Worm (Caenorhabditis elegans) whole organism, mixed stage, embryonic: ENCODE data around the gene F56H9.8.
A peak's percentile ranks its signal among the peaks of the same experiment; 100 is the strongest.

ENCODE experiments used
- M03D4.4 ChIP-seq: sonication (generic microtip); optimal IDR thresholded peaks from 2 replicates; lab custom pipeline; 2017; ENCODE audit warnings: mild to moderate bottlenecking, missing genetic modification characterization, missing compliant biosample characterization
- bed-3 ChIP-seq: fragments of 200-800 bp; sonication (Bioruptor generic); optimal IDR thresholded peaks from 3 replicates; lab custom pipeline; 2018; ENCODE audit warnings: mild to moderate bottlenecking, missing genetic modification characterization, moderate library complexity, missing compliant biosample characterization
- blmp-1 ChIP-seq: fragments of 150-350 bp; optimal IDR thresholded peaks from 2 replicates; lab custom pipeline; 2014; ENCODE audit warnings: missing biosample characterization, missing genetic modification characterization
- ceh-39 ChIP-seq: fragments of 150-350 bp; optimal IDR thresholded peaks from 2 replicates; lab custom pipeline; 2014; ENCODE audit warnings: missing biosample characterization, missing genetic modification characterization
- ceh-43 ChIP-seq: fragments of 200-800 bp; sonication (Bioruptor generic); optimal IDR thresholded peaks from 2 replicates; lab custom pipeline; 2018; ENCODE audit warnings: mild to moderate bottlenecking, missing genetic modification characterization, moderate library complexity, missing compliant biosample characterization
- ceh-83 ChIP-seq: fragments of 200-800 bp; sonication (Bioruptor generic); optimal IDR thresholded peaks from 2 replicates; lab custom pipeline; 2018; ENCODE audit warnings: mild to moderate bottlenecking, missing genetic modification characterization, missing compliant biosample characterization
- ces-1 ChIP-seq: fragments of 150-350 bp; optimal IDR thresholded peaks from 2 replicates; lab custom pipeline; 2014; ENCODE audit warnings: missing biosample characterization, missing genetic modification reagents, missing genetic modification characterization
- cnd-1 ChIP-seq: fragments of 200-800 bp; sonication (Bioruptor generic); optimal IDR thresholded peaks from 2 replicates; lab custom pipeline; 2018; ENCODE audit warnings: mild to moderate bottlenecking, missing genetic modification characterization, missing compliant biosample characterization
- drap-1 ChIP-seq: fragments of 200-800 bp; sonication (Bioruptor generic); optimal IDR thresholded peaks from 3 replicates; lab custom pipeline; 2018; ENCODE audit warnings: mild to moderate bottlenecking, missing genetic modification characterization, missing compliant biosample characterization
- elt-1 ChIP-seq: sonication (generic microtip); optimal IDR thresholded peaks from 2 replicates; lab custom pipeline; 2017; ENCODE audit warnings: missing genetic modification characterization, mild to moderate bottlenecking, missing compliant biosample characterization, antibody characterized with exemption, moderate library complexity, borderline replicate concordance; ENCODE audit not compliant: insufficient read depth
- elt-3 ChIP-seq: fragments of 150-350 bp; optimal IDR thresholded peaks from 2 replicates; lab custom pipeline; 2014; ENCODE audit warnings: missing biosample characterization, missing genetic modification characterization
- flh-1 ChIP-seq: fragments of 200-800 bp; sonication (Bioruptor generic); optimal IDR thresholded peaks from 2 replicates; lab custom pipeline; 2018; ENCODE audit warnings: mild to moderate bottlenecking, missing genetic modification characterization, moderate library complexity, missing compliant biosample characterization
- ham-2 ChIP-seq: fragments of 200-800 bp; sonication (Bioruptor generic); optimal IDR thresholded peaks from 2 replicates; lab custom pipeline; 2018; ENCODE audit warnings: mild to moderate bottlenecking, missing genetic modification characterization, missing compliant biosample characterization
- hlh-1 ChIP-seq: fragments of 150-350 bp; optimal IDR thresholded peaks from 2 replicates; lab custom pipeline; 2014; ENCODE audit warnings: missing biosample characterization, missing genetic modification reagents, missing genetic modification characterization
- lin-13 ChIP-seq: fragments of 150-350 bp; optimal IDR thresholded peaks from 2 replicates; lab custom pipeline; 2014; ENCODE audit warnings: missing biosample characterization, missing genetic modification characterization
- lin-32 ChIP-seq: fragments of 200-800 bp; sonication (Bioruptor generic); optimal IDR thresholded peaks from 2 replicates; lab custom pipeline; 2018; ENCODE audit warnings: mild to moderate bottlenecking, missing genetic modification characterization, missing compliant biosample characterization
- lsy-2 ChIP-seq: fragments of 150-350 bp; optimal IDR thresholded peaks from 2 replicates; lab custom pipeline; 2014; ENCODE audit warnings: missing biosample characterization, missing genetic modification characterization
- mab-5 ChIP-seq: fragments of 150-350 bp; optimal IDR thresholded peaks from 2 replicates; lab custom pipeline; 2014; ENCODE audit warnings: missing biosample characterization, missing genetic modification characterization
- mep-1 ChIP-seq: fragments of 150-350 bp; optimal IDR thresholded peaks from 2 replicates; lab custom pipeline; 2017; ENCODE audit warnings: missing biosample characterization, missing genetic modification reagents, missing genetic modification characterization, inconsistent platforms
- mls-2 ChIP-seq: sonication (generic microtip); optimal IDR thresholded peaks from 2 replicates; lab custom pipeline; 2016; ENCODE audit warnings: mild to moderate bottlenecking, missing genetic modification characterization, moderate library complexity, missing compliant biosample characterization
- nhr-12 ChIP-seq: fragments of 150-350 bp; optimal IDR thresholded peaks from 2 replicates; lab custom pipeline; 2014; ENCODE audit warnings: missing biosample characterization, missing genetic modification characterization
- nhr-2 ChIP-seq: fragments of 150-350 bp; optimal IDR thresholded peaks from 2 replicates; lab custom pipeline; 2014; ENCODE audit warnings: missing biosample characterization, missing genetic modification characterization
- nhr-237 ChIP-seq: fragments of 150-350 bp; optimal IDR thresholded peaks from 2 replicates; lab custom pipeline; 2014; ENCODE audit warnings: missing biosample characterization, missing genetic modification characterization
- nhr-28 ChIP-seq: fragments of 150-350 bp; optimal IDR thresholded peaks from 2 replicates; lab custom pipeline; 2014; ENCODE audit warnings: missing biosample characterization, missing genetic modification characterization
- sem-2 ChIP-seq: fragments of 200-800 bp; sonication (Bioruptor generic); optimal IDR thresholded peaks from 2 replicates; lab custom pipeline; 2018; ENCODE audit warnings: mild to moderate bottlenecking, missing genetic modification characterization, missing compliant biosample characterization
- snpc-4 ChIP-seq: fragments of 150-350 bp; optimal IDR thresholded peaks from 2 replicates; lab custom pipeline; 2014; ENCODE audit warnings: missing biosample characterization, missing genetic modification characterization
- sptf-1 ChIP-seq: sonication (generic microtip); optimal IDR thresholded peaks from 2 replicates; lab custom pipeline; 2017; ENCODE audit warnings: mild to moderate bottlenecking, missing genetic modification characterization, moderate library complexity, missing compliant biosample characterization
- tbx-8 ChIP-seq: fragments of 200-800 bp; sonication (Bioruptor generic); optimal IDR thresholded peaks from 2 replicates; lab custom pipeline; 2018; ENCODE audit warnings: mild to moderate bottlenecking, missing genetic modification characterization, moderate library complexity, missing compliant biosample characterization
- unc-120 ChIP-seq: sonication (generic microtip); optimal IDR thresholded peaks from 2 replicates; lab custom pipeline; 2017; ENCODE audit warnings: missing genetic modification characterization, missing compliant biosample characterization; ENCODE audit not compliant: poor library complexity, severe bottlenecking
- unc-39 ChIP-seq: fragments of 150-350 bp; optimal IDR thresholded peaks from 2 replicates; lab custom pipeline; 2014; ENCODE audit warnings: missing biosample characterization, missing genetic modification characterization
- unc-62 ChIP-seq: fragments of 150-350 bp; optimal IDR thresholded peaks from 2 replicates; lab custom pipeline; 2014; ENCODE audit warnings: missing biosample characterization, missing genetic modification reagents, missing genetic modification characterization
- zip-8 ChIP-seq: fragments of 150-350 bp; optimal IDR thresholded peaks from 2 replicates; lab custom pipeline; 2014; ENCODE audit warnings: missing biosample characterization, missing genetic modification characterization
- ztf-11 ChIP-seq: fragments of 150-350 bp; optimal IDR thresholded peaks from 2 replicates; lab custom pipeline; 2014; ENCODE audit warnings: missing biosample characterization, missing genetic modification characterization

Gene F56H9.8

ce11 chrV:12599510-12600242, 44.9 kb upstream of the F56H9.8 start, which contains the start of gene C14C10.5:
TSS of gene C14C10.5 (plus strand) at chrV:12600192.
- TF ChIP-seq sptf-1 (tag; lab: Kevin White, UChicago) (no peak), ceh-39 (tag; lab: Kevin White, UChicago) (no peak), mep-1 (tag; lab: Kevin White, UChicago) (peak; percentile 1), tbx-8 (GFP tag; lab: Kevin White, UChicago) (no peak)
- TF ChIP-seq, all 35 proteins: peak for 1

ce11 chrV:12601835-12602234, 42.8 kb upstream of the F56H9.8 start:
- TF ChIP-seq nhr-2 (tag; lab: Kevin White, UChicago) (no peak), unc-62 (GFP tag; lab: Kevin White, UChicago) (no peak), ces-1 (GFP tag; lab: Kevin White, UChicago) (no peak), nhr-237 (no peak), ham-2 (GFP tag; lab: Kevin White, UChicago) (no peak), mls-2 (no peak), nhr-12 (no peak), blmp-1 (tag; lab: Kevin White, UChicago) (no peak), unc-120 (no peak), bed-3 (GFP tag; lab: Kevin White, UChicago) (no peak), drap-1 (GFP tag; lab: Kevin White, UChicago) (no peak), mab-5 (tag; lab: Kevin White, UChicago) (no peak), flh-1 (GFP tag; lab: Kevin White, UChicago) (no peak), cnd-1 (tag; lab: Kevin White, UChicago) (no peak), lsy-2 (tag; lab: Kevin White, UChicago) (no peak), ceh-83 (GFP tag; lab: Kevin White, UChicago) (no peak)
- TF ChIP-seq, all 35 proteins: peak for 0

- TF ChIP-seq snpc-4 (tag; lab: Kevin White, UChicago) (no peak), drap-1 (GFP tag; lab: Kevin White, UChicago) (no peak), unc-120 (no peak), unc-39 (tag; lab: Kevin White, UChicago) (no peak), unc-62 (GFP tag; lab: Kevin White, UChicago) (no peak), flh-1 (GFP tag; lab: Kevin White, UChicago) (no peak), lsy-2 (tag; lab: Kevin White, UChicago) (no peak), ceh-39 (tag; lab: Kevin White, UChicago) (no peak), tbx-8 (GFP tag; lab: Kevin White, UChicago) (no peak), nhr-28 (tag; lab: Kevin White, UChicago) (no peak), mab-5 (tag; lab: Kevin White, UChicago) (no peak), nhr-237 (no peak), ham-2 (GFP tag; lab: Kevin White, UChicago) (no peak), lin-13 (tag; lab: Kevin White, UChicago) (no peak), ceh-43 (no peak)
- TF ChIP-seq, all 35 proteins: peak for 0
Observed at ce11 chrV:12607113-12607512, 37.5 kb upstream of the F56H9.8 start, which contains the start of gene erg-28. TSS of gene erg-28 (plus strand) at chrV:12607413.

- no peak for TF ChIP-seq M03D4.4 (tag; lab: Kevin White, UChicago)
- TF ChIP-seq flh-1 (GFP tag; lab: Kevin White, UChicago), result no peak
- no peak for TF ChIP-seq mls-2
- TF ChIP-seq lin-32 (GFP tag; lab: Kevin White, UChicago), result no peak
- no peak for TF ChIP-seq hlh-1 (tag; lab: Kevin White, UChicago)
- no peak for TF ChIP-seq blmp-1 (tag; lab: Kevin White, UChicago)
- no peak for TF ChIP-seq sem-2 (GFP tag; lab: Kevin White, UChicago)
- TF ChIP-seq unc-120, result no peak
- TF ChIP-seq unc-62 (GFP tag; lab: Kevin White, UChicago), result no peak
- no peak for TF ChIP-seq ces-1 (GFP tag; lab: Kevin White, UChicago)
- TF ChIP-seq elt-3, result no peak
Observed at ce11 chrV:12608857-12609256, 35.7 kb upstream of the F56H9.8 start, which contains the start of gene ZC116.5. TSS of gene ZC116.5 (minus strand) at chrV:12608957.

ce11 chrV:12609526-12609925, 35.1 kb upstream of the F56H9.8 start, which contains the start of gene ZC116.1:
TSS of gene ZC116.1 (plus strand) at chrV:12609826.
- TF ChIP-seq zip-8 (tag; lab: Kevin White, UChicago) (no peak), cnd-1 (tag; lab: Kevin White, UChicago) (no peak), blmp-1 (tag; lab: Kevin White, UChicago) (no peak), nhr-28 (tag; lab: Kevin White, UChicago) (no peak), nhr-12 (no peak), ztf-11 (tag; lab: Kevin White, UChicago) (no peak), elt-1 (tag; lab: Kevin White, UChicago) (no peak), hlh-1 (tag; lab: Kevin White, UChicago) (no peak), elt-3 (no peak), ces-1 (GFP tag; lab: Kevin White, UChicago) (no peak), ceh-83 (GFP tag; lab: Kevin White, UChicago) (no peak), ceh-39 (tag; lab: Kevin White, UChicago) (no peak), unc-120 (no peak), M03D4.4 (tag; lab: Kevin White, UChicago) (no peak)
